Fruit fly (Drosophila melanogaster) whole organism, pupa: ENCODE results near the gene CG12009.
A peak's percentile ranks its signal among the peaks of the same experiment; 100 is the strongest.

Experiments used
- CG10348 ChIP-seq: fragments of 200-800 bp; sonication (Bioruptor generic); IDR thresholded peaks from 2 replicates; pipeline ENCODE4 v1.3.6; 2022; ENCODE audit warnings: missing biosample characterization, missing genetic modification characterization
- CG12605 ChIP-seq: fragments of 200-800 bp; sonication (Bioruptor generic); IDR thresholded peaks from 2 replicates; pipeline ENCODE4 v1.3.6; 2022; ENCODE audit warnings: missing biosample characterization, missing genetic modification characterization
- CG13204 ChIP-seq: fragments of 200-800 bp; sonication (Bioruptor generic); optimal IDR thresholded peaks from 2 replicates; lab custom pipeline; 2018; ENCODE audit warnings: missing biosample characterization, mild to moderate bottlenecking, missing genetic modification characterization, moderate library complexity
- CG14655 ChIP-seq: fragments of 200-800 bp; sonication (Bioruptor generic); optimal IDR thresholded peaks from 3 replicates; lab custom pipeline; 2017; ENCODE audit warnings: mild to moderate bottlenecking, missing biosample characterization, missing genetic modification reagents, missing genetic modification characterization
- CG15710 ChIP-seq: fragments of 200-800 bp; sonication (Bioruptor generic); optimal IDR thresholded peaks from 2 replicates; lab custom pipeline; 2018; ENCODE audit warnings: missing biosample characterization, mild to moderate bottlenecking, missing genetic modification characterization, moderate library complexity
- CG17806 ChIP-seq: fragments of 200-800 bp; sonication (Bioruptor generic); optimal IDR thresholded peaks from 2 replicates; lab custom pipeline; 2018; ENCODE audit warnings: missing biosample characterization, mild to moderate bottlenecking, missing genetic modification characterization, moderate library complexity
- CG32121 ChIP-seq: fragments of 200-800 bp; sonication (Bioruptor generic); IDR thresholded peaks from 2 replicates; pipeline ENCODE4 v1.3.6; 2022; ENCODE audit warnings: missing biosample characterization, missing genetic modification characterization
- CG34367 ChIP-seq: fragments of 200-800 bp; sonication (Bioruptor generic); optimal IDR thresholded peaks from 2 replicates; lab custom pipeline; 2018; ENCODE audit warnings: missing biosample characterization, mild to moderate bottlenecking, missing genetic modification characterization
- CG4496 ChIP-seq: fragments of 200-800 bp; sonication (Bioruptor generic); IDR thresholded peaks from 3 replicates; pipeline ENCODE4 v1.3.6; 2022; ENCODE audit warnings: missing biosample characterization, missing genetic modification characterization
- CG8159 ChIP-seq: fragments of 200-800 bp; sonication (Bioruptor generic); optimal IDR thresholded peaks from 3 replicates; lab custom pipeline; 2018; ENCODE audit warnings: missing biosample characterization, mild to moderate bottlenecking, missing genetic modification characterization, moderate library complexity
- CG8301 ChIP-seq: fragments of 200-800 bp; sonication (Bioruptor generic); optimal IDR thresholded peaks from 2 replicates; lab custom pipeline; 2018; ENCODE audit warnings: missing biosample characterization, mild to moderate bottlenecking, missing genetic modification characterization
- CG9948 ChIP-seq: fragments of 200-800 bp; sonication (Bioruptor generic); optimal IDR thresholded peaks from 2 replicates; lab custom pipeline; 2018; ENCODE audit warnings: missing biosample characterization, mild to moderate bottlenecking, missing genetic modification characterization, moderate library complexity
- D1 ChIP-seq: fragments of 200-800 bp; sonication (Bioruptor generic); optimal IDR thresholded peaks from 2 replicates; lab custom pipeline; 2018; ENCODE audit warnings: missing biosample characterization, mild to moderate bottlenecking, missing genetic modification characterization, moderate library complexity
- EcR ChIP-seq: fragments of 200-800 bp; sonication (Bioruptor generic); optimal IDR thresholded peaks from 3 replicates; lab custom pipeline; 2019; ENCODE audit warnings: missing biosample characterization, missing genetic modification characterization, mild to moderate bottlenecking, moderate library complexity, missing genetic modification reagents
- Ets98B ChIP-seq: fragments of 200-800 bp; sonication (Bioruptor generic); IDR thresholded peaks from 2 replicates; pipeline ENCODE4 v1.3.6; 2022; ENCODE audit warnings: missing biosample characterization, missing genetic modification characterization
- Pif1A ChIP-seq: fragments of 200-800 bp; sonication (Bioruptor generic); optimal IDR thresholded peaks from 3 replicates; lab custom pipeline; 2016; ENCODE audit warnings: missing biosample characterization, missing genetic modification characterization
- Pif1B ChIP-seq: fragments of 200-800 bp; sonication (Bioruptor generic); optimal IDR thresholded peaks from 3 replicates; lab custom pipeline; 2016; ENCODE audit warnings: missing biosample characterization, missing genetic modification characterization
- Snoo ChIP-seq: fragments of 200-800 bp; sonication (Bioruptor generic); optimal IDR thresholded peaks from 3 replicates; lab custom pipeline; 2017; ENCODE audit warnings: missing biosample characterization, mild to moderate bottlenecking, missing genetic modification characterization, inconsistent platforms
- fd96Ca ChIP-seq: fragments of 200-800 bp; sonication (Bioruptor generic); IDR thresholded peaks from 3 replicates; pipeline ENCODE4 v1.3.6; 2022; ENCODE audit warnings: missing biosample characterization, missing genetic modification characterization
- gl ChIP-seq: fragments of 200-800 bp; sonication (Bioruptor generic); optimal IDR thresholded peaks from 2 replicates; lab custom pipeline; 2018; ENCODE audit warnings: missing biosample characterization, mild to moderate bottlenecking, missing genetic modification characterization
- rn ChIP-seq: fragments of 200-800 bp; sonication (Bioruptor generic); IDR thresholded peaks from 2 replicates; pipeline ENCODE4 v1.3.6; 2022; ENCODE audit warnings: missing biosample characterization, missing genetic modification characterization

CG12009 gene

dm6 chr3L:3314049-3314448, 22.8 kb downstream of the CG12009 start, which contains the start of gene Drsl2:
Gene Drsl2, plus strand, starts transcription at chr3L:3314349.
- TF ChIP-seq CG32121 (GFP tag; lab: Robert Waterston, UW): no peak
- no peak for TF ChIP-seq CG12605 (GFP tag; lab: Robert Waterston, UW)
- no peak for TF ChIP-seq CG13204 (GFP tag; lab: Kevin White, UChicago)
- no peak for TF ChIP-seq fd96Ca (GFP tag; lab: Robert Waterston, UW)
- no peak for TF ChIP-seq gl (tag; lab: Kevin White, UChicago)
- no peak for TF ChIP-seq D1 (tag; lab: Kevin White, UChicago)
- TF ChIP-seq CG4496 (GFP tag; lab: Robert Waterston, UW): no peak
- TF ChIP-seq Pif1A (GFP tag; lab: Kevin White, UChicago): no peak
- no peak for TF ChIP-seq CG34367 (tag; lab: Kevin White, UChicago)
- TF ChIP-seq Pif1B (GFP tag; lab: Kevin White, UChicago): no peak
- no peak for TF ChIP-seq Ets98B (GFP tag; lab: Robert Waterston, UW)
- TF ChIP-seq CG8159 (tag; lab: Kevin White, UChicago): no peak
- no peak for TF ChIP-seq Snoo (tag; lab: Kevin White, UChicago)
- no peak for TF ChIP-seq CG14655 (GFP tag; lab: Kevin White, UChicago)

- TF ChIP-seq fd96Ca (GFP tag; lab: Robert Waterston, UW): no peak
- no peak for TF ChIP-seq CG8159 (tag; lab: Kevin White, UChicago)
- no peak for TF ChIP-seq EcR
- TF ChIP-seq CG9948 (tag; lab: Kevin White, UChicago): no peak
- no peak for TF ChIP-seq CG15710 (tag; lab: Kevin White, UChicago)
- TF ChIP-seq Snoo (tag; lab: Kevin White, UChicago): no peak
- no peak for TF ChIP-seq Pif1B (GFP tag; lab: Kevin White, UChicago)
- TF ChIP-seq CG12605 (GFP tag; lab: Robert Waterston, UW): no peak
- no peak for TF ChIP-seq CG14655 (GFP tag; lab: Kevin White, UChicago)
- TF ChIP-seq gl (tag; lab: Kevin White, UChicago): no peak
- TF ChIP-seq CG34367 (tag; lab: Kevin White, UChicago): no peak
- TF ChIP-seq rn (GFP tag; lab: Robert Waterston, UW): no peak
- no peak for TF ChIP-seq Ets98B (GFP tag; lab: Robert Waterston, UW)
- TF ChIP-seq D1 (tag; lab: Kevin White, UChicago): no peak
- TF ChIP-seq, all 21 proteins: peak for 0
Observed at dm6 chr3L:3314696-3315095, 23.4 kb downstream of the CG12009 start, which contains the start of gene Drsl3. Gene Drsl3, plus strand, starts transcription at chr3L:3314996.

- TF ChIP-seq CG10348 (GFP tag; lab: Robert Waterston, UW) (no peak), CG8159 (tag; lab: Kevin White, UChicago) (no peak), CG32121 (GFP tag; lab: Robert Waterston, UW) (no peak), CG8301 (tag; lab: Kevin White, UChicago) (no peak), EcR (peak; percentile 16)
Observed at dm6 chr3L:3315288-3315687, 24.0 kb downstream of the CG12009 start, which contains the start of gene Drsl4. Gene Drsl4, plus strand, starts transcription at chr3L:3315620.

- TF ChIP-seq fd96Ca (GFP tag; lab: Robert Waterston, UW): no peak
- no peak for TF ChIP-seq CG17806 (tag; lab: Kevin White, UChicago)
- TF ChIP-seq CG14655 (GFP tag; lab: Kevin White, UChicago): no peak
Observed at dm6 chr3L:3316441-3316840, 25.2 kb downstream of the CG12009 start, which contains the start of gene Drsl5. Gene Drsl5, plus strand, starts transcription at chr3L:3316781.

- peak; percentile 48 for TF ChIP-seq CG15710 (tag; lab: Kevin White, UChicago)
- peak; percentile 66; the same call in 1 of the 3 replicates for TF ChIP-seq CG4496 (GFP tag; lab: Robert Waterston, UW)
- no peak for TF ChIP-seq CG13204 (GFP tag; lab: Kevin White, UChicago)
- peak; percentile 13 for TF ChIP-seq CG17806 (tag; lab: Kevin White, UChicago)
- TF ChIP-seq CG34367 (tag; lab: Kevin White, UChicago): peak; percentile 25
- peak; percentile 8 for TF ChIP-seq CG8301 (tag; lab: Kevin White, UChicago)
- no peak for TF ChIP-seq D1 (tag; lab: Kevin White, UChicago)
- no peak for TF ChIP-seq fd96Ca (GFP tag; lab: Robert Waterston, UW)
- no peak for TF ChIP-seq Pif1B (GFP tag; lab: Kevin White, UChicago)
- no peak for TF ChIP-seq CG10348 (GFP tag; lab: Robert Waterston, UW)
- TF ChIP-seq gl (tag; lab: Kevin White, UChicago): no peak
- TF ChIP-seq CG32121 (GFP tag; lab: Robert Waterston, UW): peak; percentile 47; the same call in 1 of the 2 replicates
- TF ChIP-seq rn (GFP tag; lab: Robert Waterston, UW): no peak
- no peak; the same call in 1 of the 2 replicates for TF ChIP-seq Ets98B (GFP tag; lab: Robert Waterston, UW)
- TF ChIP-seq CG12605 (GFP tag; lab: Robert Waterston, UW): no peak
- no peak for TF ChIP-seq EcR
- peak; percentile 20 for TF ChIP-seq Snoo (tag; lab: Kevin White, UChicago)
- TF ChIP-seq CG8159 (tag; lab: Kevin White, UChicago): no peak
- no peak for TF ChIP-seq CG9948 (tag; lab: Kevin White, UChicago)
Observed at dm6 chr3L:3319223-3319643, 28.0 kb downstream of the CG12009 start, which contains the start of the genes PIG-C, CG12016 and Dpm2. Gene PIG-C, minus strand, starts transcription at chr3L:3319232. Gene CG12016, plus strand, starts transcription at chr3L:3319555. Gene Dpm2, plus strand, starts transcription at chr3L:3319555.
